Fruit fly (Drosophila melanogaster): ENCODE measurements around the gene CG9706.

CG9706 gene

DNA sequence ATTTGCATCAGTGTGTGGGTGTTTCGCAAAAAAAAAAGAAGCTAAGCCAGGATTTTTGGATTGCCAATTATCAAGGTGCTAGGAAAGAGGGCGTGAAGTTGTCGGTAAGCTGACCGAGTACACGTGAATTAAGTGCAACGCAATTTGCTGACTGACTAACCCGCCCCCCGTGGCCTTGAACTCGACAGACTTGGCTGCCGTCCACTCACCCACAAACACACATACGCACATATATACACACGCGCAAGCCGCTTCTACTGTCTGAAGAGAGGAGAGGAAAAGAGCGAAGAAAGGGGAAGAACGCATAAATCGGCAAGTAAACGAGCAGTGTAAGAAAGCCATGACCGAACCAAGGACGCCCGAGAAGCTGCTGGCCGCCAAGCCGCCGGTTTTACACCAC lies 2.5 kb upstream of the CG9706 start:
- no peak for TF ChIP-seq Sin3A (optimal IDR thresholded peaks at IDR 0.05)
- TF ChIP-seq Myc (optimal IDR thresholded peaks at IDR 0.05), result no peak
- TF ChIP-seq ttk (optimal IDR thresholded peaks at IDR 0.05), result no peak
- TF ChIP-seq h (optimal IDR thresholded peaks at IDR 0.05), result no peak
- no peak for TF ChIP-seq psq (optimal IDR thresholded peaks at IDR 0.05)
- no peak for TF ChIP-seq insv (optimal IDR thresholded peaks at IDR 0.05)

DNA sequence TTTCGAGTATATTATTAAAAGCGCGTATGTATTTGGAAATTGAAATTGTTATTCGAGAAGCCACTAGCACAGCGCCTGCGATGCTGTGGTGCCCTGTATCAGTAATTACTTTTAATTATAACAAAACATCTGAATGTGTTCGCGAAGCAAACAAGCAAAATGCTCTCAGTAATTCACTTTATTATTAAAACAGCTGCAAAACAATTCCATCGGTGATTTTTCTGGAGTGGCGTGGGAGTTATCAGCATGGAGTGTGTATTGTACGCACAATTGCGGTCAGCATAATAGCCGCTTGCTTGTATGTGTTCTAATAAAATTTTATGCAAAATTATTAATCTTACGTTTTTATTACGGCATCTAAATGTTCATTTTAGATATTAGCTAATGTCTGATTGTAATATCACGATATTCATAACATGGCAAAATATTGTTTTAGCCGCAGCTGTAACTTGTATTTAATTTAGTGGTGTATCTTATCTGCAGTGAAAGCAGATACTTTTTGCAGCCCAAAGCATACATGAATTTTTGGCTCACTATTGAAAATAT lies 519 bp upstream of the CG9706 start:
- TF ChIP-seq ttk (optimal IDR thresholded peaks at IDR 0.05), result no peak
- TF ChIP-seq Sin3A (optimal IDR thresholded peaks at IDR 0.05), result no peak
- no peak for TF ChIP-seq psq (optimal IDR thresholded peaks at IDR 0.05)
- no peak for TF ChIP-seq h (optimal IDR thresholded peaks at IDR 0.05)
- TF ChIP-seq Myc (optimal IDR thresholded peaks at IDR 0.05), result no peak
- TF ChIP-seq insv (optimal IDR thresholded peaks at IDR 0.05), result no peak

DNA sequence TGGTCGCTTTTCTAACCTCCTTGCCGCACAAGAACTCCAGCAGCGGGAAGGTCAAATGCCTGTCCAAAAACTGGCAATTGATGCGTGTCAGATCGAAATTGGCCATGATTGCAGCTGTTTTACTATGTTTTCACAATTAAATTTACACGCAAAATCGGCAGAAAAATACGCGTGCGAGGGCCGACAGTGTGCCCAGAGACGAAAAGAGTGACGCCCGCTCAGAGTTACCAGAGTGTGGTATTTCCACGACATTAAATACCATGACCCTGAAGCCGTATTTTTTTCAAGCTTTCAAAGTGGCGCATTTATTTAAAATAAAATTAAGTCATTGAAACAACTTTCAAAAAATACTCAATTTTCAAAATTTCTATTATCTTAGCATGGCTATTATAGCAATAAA lies 3.9 kb downstream of the CG9706 start, which contains the start of gene eIF3e:
Gene eIF3e (minus strand): TSS at position 214 of the 400 bp plus-strand sequence.
- TF ChIP-seq Myc (optimal IDR thresholded peaks at IDR 0.05) (no peak), insv (optimal IDR thresholded peaks at IDR 0.05) (no peak)

DNA sequence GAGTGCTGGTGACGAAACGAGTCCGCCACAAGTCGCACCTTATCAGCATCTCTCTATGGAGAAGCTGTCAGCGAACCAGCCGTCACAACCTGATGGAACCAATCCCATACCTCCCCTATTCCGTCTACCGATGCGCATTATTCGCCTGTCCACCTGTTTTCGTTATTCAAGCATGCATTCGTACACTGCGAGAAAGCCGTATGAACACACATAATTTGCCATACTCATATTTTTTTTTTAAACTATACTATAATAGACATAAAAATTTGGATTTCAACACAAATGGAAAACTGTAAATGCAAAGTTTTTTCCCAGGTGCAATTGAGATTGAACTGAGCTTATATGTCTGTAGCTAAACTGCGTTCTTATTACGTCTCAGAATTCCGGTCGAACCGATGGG lies 13.8 kb downstream of the CG9706 start:
- TF ChIP-seq insv (optimal IDR thresholded peaks at IDR 0.05) (no peak), h (optimal IDR thresholded peaks at IDR 0.05) (no peak)

DNA sequence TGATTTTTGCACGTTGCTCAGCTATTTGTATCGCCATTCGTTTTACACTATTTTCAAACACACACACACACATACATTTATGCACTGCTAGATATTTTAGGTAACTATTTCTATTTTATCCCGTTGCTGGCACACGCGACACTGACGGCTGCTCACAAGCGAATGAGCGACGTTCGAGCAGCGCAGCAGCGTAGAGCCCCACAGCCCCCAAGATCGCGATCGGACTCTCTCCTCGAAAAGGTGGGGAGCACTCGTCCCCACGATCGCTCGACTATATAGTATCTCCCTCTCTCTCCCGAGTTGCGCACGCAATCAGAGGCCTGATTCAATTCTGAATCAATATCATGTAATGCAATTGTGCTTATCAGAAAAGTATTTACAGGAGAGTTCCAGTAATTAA lies 17.2 kb downstream of the CG9706 start:
- no peak for TF ChIP-seq ttk (optimal IDR thresholded peaks at IDR 0.05)
- TF ChIP-seq Myc (optimal IDR thresholded peaks at IDR 0.05), result no peak
- no peak for TF ChIP-seq h (optimal IDR thresholded peaks at IDR 0.05)
- TF ChIP-seq psq (optimal IDR thresholded peaks at IDR 0.05), result no peak

DNA sequence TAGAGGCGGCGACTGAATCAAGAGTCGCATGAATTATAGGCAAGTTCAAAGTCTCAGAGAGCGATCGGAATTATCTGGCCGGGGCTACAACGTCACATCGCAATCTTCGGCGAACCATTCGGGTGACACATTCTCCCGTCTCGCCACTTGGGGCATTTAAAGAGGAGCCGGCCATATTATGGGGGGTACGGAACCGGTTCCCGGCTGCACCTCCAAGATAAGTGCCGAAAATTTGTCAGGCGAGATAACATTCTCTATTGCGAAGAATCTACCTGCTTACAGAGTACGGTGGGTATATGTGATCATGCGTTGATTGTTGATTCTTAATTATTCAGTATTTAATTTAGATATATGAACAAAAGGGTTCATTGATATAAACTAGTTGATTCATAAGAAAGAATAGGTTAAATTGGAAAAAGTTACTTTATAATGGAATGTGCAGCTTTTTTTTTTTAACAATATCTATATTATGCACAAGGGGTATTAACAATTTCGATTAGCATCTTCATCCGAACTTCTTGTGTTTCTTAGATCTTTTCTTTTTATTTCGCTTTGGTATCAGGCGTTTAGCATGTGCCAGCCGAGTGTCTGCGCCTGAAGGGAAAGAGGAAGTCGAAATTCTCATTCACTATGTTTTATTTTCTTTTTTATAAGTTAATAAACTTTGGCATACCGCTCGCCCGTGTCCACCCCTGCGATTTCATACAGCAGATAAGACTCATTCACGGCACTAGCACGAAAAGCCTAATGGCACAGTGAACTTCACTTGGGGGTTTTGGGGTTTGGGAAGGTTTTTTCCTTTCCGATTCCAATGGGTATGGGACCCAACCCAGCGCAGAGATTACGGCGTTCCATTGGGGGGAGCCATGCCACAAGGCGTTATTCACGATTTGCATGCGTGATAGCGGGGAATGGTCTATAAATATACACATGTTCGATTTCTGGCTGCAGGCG lies 19.0 kb downstream of the CG9706 start:
- TF ChIP-seq Myc (optimal IDR thresholded peaks at IDR 0.05), result no peak
- TF ChIP-seq ttk (optimal IDR thresholded peaks at IDR 0.05), result no peak
- no peak for TF ChIP-seq psq (optimal IDR thresholded peaks at IDR 0.05)
- TF ChIP-seq Sin3A (optimal IDR thresholded peaks at IDR 0.05), result no peak
- no peak for TF ChIP-seq h (optimal IDR thresholded peaks at IDR 0.05)
- TF ChIP-seq insv (optimal IDR thresholded peaks at IDR 0.05), result no peak

DNA sequence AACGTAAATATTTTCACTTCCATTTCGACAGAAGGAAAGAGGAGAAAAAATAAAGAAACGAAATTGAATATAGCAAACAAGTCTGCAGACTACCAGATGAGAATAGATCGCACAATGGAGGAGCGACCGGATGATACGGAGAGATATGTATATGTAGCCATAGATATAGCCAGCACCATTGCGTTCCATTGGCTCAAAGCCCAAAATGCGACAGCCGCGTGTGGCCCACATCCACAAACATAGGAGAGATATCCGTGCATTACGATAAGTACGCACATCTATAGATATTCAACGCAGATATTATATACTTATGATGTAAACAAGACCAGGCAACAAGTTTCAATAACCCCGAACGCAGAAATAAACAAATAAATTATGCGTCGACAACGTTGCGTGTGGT lies 20.5 kb downstream of the CG9706 start:
- TF ChIP-seq psq (optimal IDR thresholded peaks at IDR 0.05) (no peak), Sin3A (optimal IDR thresholded peaks at IDR 0.05) (no peak), insv (optimal IDR thresholded peaks at IDR 0.05) (no peak), h (optimal IDR thresholded peaks at IDR 0.05) (no peak), Myc (optimal IDR thresholded peaks at IDR 0.05) (no peak), ttk (optimal IDR thresholded peaks at IDR 0.05) (no peak)

DNA sequence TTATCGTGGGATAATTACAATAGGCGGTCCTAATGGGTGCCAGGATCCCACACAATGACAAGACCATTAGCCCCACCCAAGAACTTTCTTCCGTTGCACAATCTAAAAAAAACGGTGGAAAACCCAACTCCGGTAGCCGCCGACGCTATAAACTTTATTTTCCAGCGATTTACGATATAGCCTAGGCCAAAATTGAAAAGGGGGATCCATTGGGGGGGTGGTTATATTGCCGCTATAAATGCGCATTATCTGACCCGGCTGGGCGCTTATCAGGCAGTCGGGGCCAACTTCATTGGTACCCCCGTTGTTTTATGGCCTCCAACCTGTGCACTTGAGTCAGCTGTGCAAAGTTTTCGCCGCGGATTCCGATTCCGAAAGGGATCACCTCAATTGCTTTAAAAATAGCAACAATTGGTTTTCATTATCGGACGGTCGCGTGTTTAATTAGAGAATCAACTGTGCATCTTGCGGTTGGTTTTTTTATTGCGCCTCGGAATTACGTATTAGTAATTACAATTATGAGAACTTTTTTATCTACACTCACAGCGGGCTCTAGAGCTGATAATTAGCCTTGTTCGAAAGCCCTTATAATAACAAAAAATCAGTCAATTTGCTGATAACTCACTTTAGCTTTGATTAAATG lies 21.0 kb downstream of the CG9706 start:
- TF ChIP-seq ttk (optimal IDR thresholded peaks at IDR 0.05) (no peak), Myc (optimal IDR thresholded peaks at IDR 0.05) (no peak)

DNA sequence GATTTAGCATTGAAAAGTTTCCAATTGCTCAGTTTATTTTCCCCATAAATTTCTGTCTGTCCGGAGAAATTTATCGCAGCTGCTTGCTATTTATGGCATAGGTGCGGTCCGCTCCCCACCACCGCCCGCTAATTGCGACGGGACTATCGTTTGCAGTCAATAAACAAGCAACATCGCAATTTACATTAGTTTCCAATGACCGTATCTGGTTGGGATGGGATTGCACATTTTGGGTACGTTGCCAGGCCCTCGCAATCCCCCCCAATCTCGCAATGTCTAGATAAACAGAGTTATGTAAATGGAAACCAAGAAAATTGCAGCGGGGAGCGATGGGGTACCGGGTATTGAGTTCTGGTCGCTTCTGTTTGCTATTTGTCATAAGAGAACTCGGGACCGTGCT lies 21.8 kb downstream of the CG9706 start, which contains the start of gene nudC:
Gene nudC (plus strand): TSS at position 368 of the 400 bp plus-strand sequence.
- TF ChIP-seq insv (optimal IDR thresholded peaks at IDR 0.05) (no peak), Sin3A (optimal IDR thresholded peaks at IDR 0.05) (no peak), h (optimal IDR thresholded peaks at IDR 0.05) (no peak), Myc (optimal IDR thresholded peaks at IDR 0.05) (no peak), psq (optimal IDR thresholded peaks at IDR 0.05) (no peak), ttk (optimal IDR thresholded peaks at IDR 0.05) (no peak)

DNA sequence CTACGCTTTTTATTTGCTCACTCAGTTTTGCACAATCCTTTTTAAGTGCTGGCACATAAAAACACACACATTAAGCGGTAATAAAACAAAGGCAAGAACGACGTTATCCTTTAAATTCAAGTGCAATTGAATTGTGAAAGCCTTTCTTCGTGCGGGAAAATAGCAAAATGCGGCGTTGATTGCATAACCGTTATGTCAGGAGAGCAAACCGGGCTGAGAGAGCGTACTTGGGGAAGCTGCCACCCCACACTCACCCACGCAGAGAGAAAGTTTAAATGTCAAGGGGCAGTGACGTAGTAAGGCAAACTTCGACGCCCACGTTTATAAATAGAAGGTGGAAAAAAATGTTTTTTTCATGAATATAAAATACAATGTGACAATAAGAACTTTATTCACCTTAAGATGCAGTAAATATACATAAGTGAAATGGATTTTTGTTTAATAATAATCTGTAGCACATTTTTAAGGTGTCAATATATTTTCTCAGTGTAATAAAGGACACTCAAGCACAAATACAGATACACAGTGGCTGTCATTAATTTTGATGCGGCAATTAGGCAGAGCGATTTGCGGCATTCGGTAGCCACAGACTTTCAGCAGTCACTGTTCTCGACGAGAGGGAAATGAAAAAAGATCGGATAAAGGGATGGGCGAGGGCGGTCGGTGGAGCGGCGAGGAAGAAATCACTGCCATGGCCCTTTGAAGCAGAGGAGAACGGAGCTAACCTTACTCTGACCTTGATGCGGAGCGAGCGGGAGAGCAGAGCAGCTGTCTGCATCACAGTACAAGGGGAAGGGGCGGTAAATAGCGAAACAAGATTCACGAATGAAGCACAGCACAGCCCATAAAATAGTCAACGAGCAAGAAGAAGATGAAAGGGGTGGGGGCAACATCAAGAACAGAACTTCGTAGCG lies 23.3 kb downstream of the CG9706 start:
- TF ChIP-seq psq (optimal IDR thresholded peaks at IDR 0.05) (no peak), ttk (optimal IDR thresholded peaks at IDR 0.05) (no peak), insv (optimal IDR thresholded peaks at IDR 0.05) (no peak), h (optimal IDR thresholded peaks at IDR 0.05) (no peak), Myc (optimal IDR thresholded peaks at IDR 0.05) (no peak), Sin3A (optimal IDR thresholded peaks at IDR 0.05) (no peak)

DNA sequence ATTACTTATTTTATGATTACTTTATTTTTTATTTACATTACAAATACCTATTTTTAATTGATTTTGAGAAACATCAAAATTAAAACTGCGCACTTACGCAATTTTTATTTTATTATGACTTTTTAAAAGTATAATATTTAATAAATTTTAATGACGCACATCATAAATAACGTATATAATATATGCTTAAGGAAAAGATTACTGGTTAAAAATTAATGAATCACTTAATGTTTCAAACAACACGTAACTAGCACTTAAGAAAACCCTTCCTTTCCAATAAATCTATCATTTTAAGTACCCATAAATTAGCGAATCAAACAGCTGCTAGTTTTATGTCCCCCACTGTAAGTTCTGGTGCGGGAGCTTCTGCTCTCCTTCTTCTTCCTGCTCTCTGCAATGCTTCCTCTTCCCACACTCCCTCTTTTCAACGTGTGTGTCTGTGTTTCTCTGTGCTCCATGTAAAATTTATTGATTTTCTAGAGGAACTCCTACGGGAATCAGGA lies 24.1 kb downstream of the CG9706 start:
- TF ChIP-seq Sin3A (optimal IDR thresholded peaks at IDR 0.05), result no peak
- TF ChIP-seq ttk (optimal IDR thresholded peaks at IDR 0.05), result no peak
- TF ChIP-seq psq (optimal IDR thresholded peaks at IDR 0.05), result no peak
- no peak for TF ChIP-seq Myc (optimal IDR thresholded peaks at IDR 0.05)
- no peak for TF ChIP-seq insv (optimal IDR thresholded peaks at IDR 0.05)

DNA sequence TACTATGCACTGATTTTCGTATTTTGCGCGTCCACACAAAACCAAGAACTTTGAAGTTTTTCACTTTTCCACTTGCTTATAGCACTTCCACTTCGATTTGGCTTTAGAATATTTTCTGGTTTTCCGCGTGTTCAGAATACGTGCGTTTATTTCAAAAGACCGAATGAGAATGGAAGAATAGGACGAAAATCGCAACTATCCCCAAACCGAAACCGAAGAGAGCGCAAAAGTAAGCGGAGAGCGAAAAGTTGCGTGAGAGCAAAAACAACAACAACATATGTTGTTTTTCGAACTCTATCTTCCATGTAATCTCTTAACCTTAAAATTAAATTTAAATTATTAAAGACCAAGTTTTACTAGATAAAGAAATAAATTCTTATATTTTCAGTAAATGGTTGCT lies 24.7 kb downstream of the CG9706 start, which contains the start of gene CG9674:
Gene CG9674 (minus strand): TSS at position 174 of the 400 bp plus-strand sequence.
- TF ChIP-seq ttk (optimal IDR thresholded peaks at IDR 0.05) (no peak), Myc (optimal IDR thresholded peaks at IDR 0.05) (no peak)

Data from Kc167 (cell line).